Fruit fly (Drosophila melanogaster): ENCODE results near the gene mtgo.
A peak's percentile ranks its signal among the peaks of the same experiment; 100 is the strongest.

The mtgo gene

DNA sequence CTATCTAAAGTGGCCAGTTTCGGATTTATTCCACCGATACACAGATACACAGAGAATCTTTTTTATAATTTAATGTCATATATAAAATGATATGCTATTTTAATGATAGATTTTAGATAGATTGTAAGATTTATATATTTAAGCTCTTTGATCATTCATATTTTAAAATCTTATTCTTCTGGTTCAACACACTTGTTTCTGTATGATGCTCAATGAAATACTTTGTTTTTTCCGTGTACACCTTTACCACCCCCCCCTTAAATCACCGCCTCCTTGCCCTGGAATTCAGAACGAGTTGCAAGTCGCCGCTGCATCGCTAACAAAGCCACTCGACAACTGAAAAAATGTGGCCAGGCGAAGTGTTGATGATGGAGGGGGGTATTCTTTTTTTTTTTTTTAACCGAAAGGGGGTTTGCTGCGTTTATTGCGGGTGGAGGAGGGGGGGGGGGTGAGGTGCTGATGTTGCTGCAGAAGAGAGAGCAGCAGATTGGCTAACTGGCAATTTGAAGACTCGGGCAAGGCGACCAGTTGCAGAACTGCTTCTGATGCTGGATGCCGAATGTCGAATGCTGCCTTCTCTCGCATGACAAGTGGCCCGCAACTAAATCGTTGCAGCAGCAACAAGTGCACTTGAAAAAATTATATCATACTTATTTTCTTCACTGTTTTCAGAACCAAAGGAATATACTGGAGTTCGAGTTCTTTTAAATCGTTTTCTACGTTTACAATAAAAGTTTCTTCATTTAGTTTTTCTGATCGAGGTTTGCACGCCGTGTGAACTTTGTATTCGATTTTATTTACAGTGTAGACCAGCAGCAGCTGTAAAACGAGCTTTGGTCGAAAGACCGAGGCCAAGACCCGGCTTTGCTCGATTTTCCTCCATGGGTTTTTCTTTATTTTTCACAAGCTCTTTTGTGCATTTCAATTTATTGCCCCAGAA, 53.3 kb downstream of the mtgo start:
- TF ChIP-seq CG7101 (tag; optimal IDR thresholded peaks at IDR 0.05) (no peak), Mnt (GFP tag; optimal IDR thresholded peaks at IDR 0.05) (no peak), ovo (GFP tag; optimal IDR thresholded peaks at IDR 0.05) (no peak), Clk (GFP tag; optimal IDR thresholded peaks at IDR 0.05) (no peak), CG12768 (GFP tag; optimal IDR thresholded peaks at IDR 0.05) (no peak), CG5204 (GFP tag; optimal IDR thresholded peaks at IDR 0.05) (no peak), pad (GFP tag; optimal IDR thresholded peaks at IDR 0.05) (no peak), cnc (optimal IDR thresholded peaks at IDR 0.05) (no peak), toe (GFP tag; optimal IDR thresholded peaks at IDR 0.05) (no peak), cic (GFP tag; optimal IDR thresholded peaks at IDR 0.05) (no peak)

DNA sequence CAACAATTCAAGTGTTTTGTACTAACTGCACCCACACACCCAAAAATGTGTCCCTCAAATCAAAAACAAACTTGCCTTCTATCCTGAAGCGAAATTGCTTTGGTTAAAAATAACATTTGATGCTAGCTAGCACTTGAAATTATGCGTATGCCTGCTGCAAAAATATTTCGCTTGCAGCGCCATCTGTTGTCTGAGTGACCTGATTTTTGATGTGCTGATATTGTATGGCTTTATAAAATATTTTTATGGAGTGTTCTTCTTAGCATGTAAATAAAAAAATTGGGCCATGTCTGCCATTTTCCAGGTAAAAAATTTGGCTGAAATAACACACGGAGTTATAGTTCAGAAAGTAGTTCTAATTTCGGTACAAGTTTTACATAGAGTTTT, 53.9 kb downstream of the mtgo start:
- TF ChIP-seq toe (GFP tag; optimal IDR thresholded peaks at IDR 0.05) (no peak), CG7101 (tag; optimal IDR thresholded peaks at IDR 0.05) (no peak), CG12768 (GFP tag; optimal IDR thresholded peaks at IDR 0.05) (no peak), CG11617 (GFP tag; optimal IDR thresholded peaks at IDR 0.05) (no peak), Mnt (GFP tag; optimal IDR thresholded peaks at IDR 0.05) (no peak), ovo (GFP tag; optimal IDR thresholded peaks at IDR 0.05) (no peak), kay (GFP tag; ENCODE audit: borderline replicate concordance) (peak; percentile 31), CG14711 (tag; optimal IDR thresholded peaks at IDR 0.05) (no peak)

DNA sequence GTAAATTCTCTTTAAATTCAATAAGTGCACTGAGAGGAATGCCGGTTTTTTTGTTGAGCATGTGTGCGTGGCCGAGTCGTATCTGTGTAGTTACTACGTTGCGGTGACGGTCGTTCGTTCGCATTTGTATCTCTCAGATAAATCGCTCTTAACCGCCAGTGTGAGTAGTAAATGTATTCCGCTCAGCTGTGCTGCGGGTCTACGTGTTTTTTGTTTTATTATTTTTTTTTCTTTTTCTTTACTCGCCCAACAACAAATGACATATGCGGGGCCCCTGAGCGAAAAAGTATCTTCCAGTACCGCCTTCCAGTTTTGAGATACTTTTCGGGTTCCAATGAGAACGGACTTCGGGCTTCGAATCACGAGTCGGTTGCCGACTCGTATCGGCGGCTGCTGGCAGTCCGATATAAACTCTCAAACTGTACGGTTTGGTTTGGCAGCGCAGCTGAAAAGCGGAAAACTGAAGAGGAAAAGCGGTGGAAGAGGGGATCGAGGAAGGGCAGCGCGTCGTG, 56.8 kb downstream of the mtgo start:
- TF ChIP-seq kay (GFP tag; ENCODE audit: borderline replicate concordance), result peak; percentile 97
- peak; percentile 46 for TF ChIP-seq CG14711 (tag; optimal IDR thresholded peaks at IDR 0.05)
- peak; percentile 82 for TF ChIP-seq Hr96 (GFP tag; optimal IDR thresholded peaks at IDR 0.05)
- TF ChIP-seq CG5204 (GFP tag; optimal IDR thresholded peaks at IDR 0.05), result peak; percentile 82
- peak; percentile 95 for TF ChIP-seq CG7045 (GFP tag; optimal IDR thresholded peaks at IDR 0.05)
- peak; percentile 97 for TF ChIP-seq CG12768 (GFP tag; optimal IDR thresholded peaks at IDR 0.05)
- TF ChIP-seq Crg-1 (GFP tag; optimal IDR thresholded peaks at IDR 0.05), result peak; percentile 47
- TF ChIP-seq ovo (GFP tag; optimal IDR thresholded peaks at IDR 0.05), result peak; percentile 84
- peak; percentile 96 for TF ChIP-seq CG11617 (GFP tag; optimal IDR thresholded peaks at IDR 0.05)
- TF ChIP-seq pad (GFP tag; optimal IDR thresholded peaks at IDR 0.05), result peak; percentile 78
- peak; percentile 50 for TF ChIP-seq CG1620 (GFP tag; optimal IDR thresholded peaks at IDR 0.05)
- TF ChIP-seq tj (GFP tag; optimal IDR thresholded peaks at IDR 0.05), result peak; percentile 89
- TF ChIP-seq toe (GFP tag; optimal IDR thresholded peaks at IDR 0.05), result peak; percentile 86
- TF ChIP-seq Clk (GFP tag; optimal IDR thresholded peaks at IDR 0.05), result peak; percentile 80
- TF ChIP-seq CG33017 (tag; optimal IDR thresholded peaks at IDR 0.05), result peak; percentile 95
- TF ChIP-seq cic (GFP tag; optimal IDR thresholded peaks at IDR 0.05), result peak; percentile 95
- peak; percentile 45 for TF ChIP-seq bab1 (GFP tag; optimal IDR thresholded peaks at IDR 0.05)
- TF ChIP-seq Mnt (GFP tag; optimal IDR thresholded peaks at IDR 0.05), result peak; percentile 50
- TF ChIP-seq CG7101 (tag; optimal IDR thresholded peaks at IDR 0.05), result peak; percentile 69
- TF ChIP-seq cnc (optimal IDR thresholded peaks at IDR 0.05), result no peak

DNA sequence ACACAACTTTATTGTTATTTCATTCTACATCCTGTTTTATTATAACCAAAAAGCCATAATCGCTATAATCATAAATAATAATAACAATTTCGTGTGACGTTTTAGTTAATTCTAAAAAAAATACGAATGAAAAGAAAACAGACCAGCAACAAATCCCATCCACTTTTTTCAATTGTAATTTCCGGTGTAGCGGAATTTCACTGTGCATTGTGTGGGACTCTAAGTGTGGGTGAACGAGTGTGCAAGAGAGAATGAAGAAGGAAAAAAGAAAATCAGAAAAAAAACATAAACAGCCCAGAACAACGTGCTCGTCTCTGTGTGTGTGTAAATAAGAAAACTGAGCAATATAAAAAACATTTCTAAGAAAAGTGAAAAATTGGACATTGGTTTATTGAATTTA, 57.5 kb downstream of the mtgo start:
- TF ChIP-seq kay (GFP tag; ENCODE audit: borderline replicate concordance) (no peak), Hr96 (GFP tag; optimal IDR thresholded peaks at IDR 0.05) (no peak), Crg-1 (GFP tag; optimal IDR thresholded peaks at IDR 0.05) (no peak), toe (GFP tag; optimal IDR thresholded peaks at IDR 0.05) (no peak)

DNA sequence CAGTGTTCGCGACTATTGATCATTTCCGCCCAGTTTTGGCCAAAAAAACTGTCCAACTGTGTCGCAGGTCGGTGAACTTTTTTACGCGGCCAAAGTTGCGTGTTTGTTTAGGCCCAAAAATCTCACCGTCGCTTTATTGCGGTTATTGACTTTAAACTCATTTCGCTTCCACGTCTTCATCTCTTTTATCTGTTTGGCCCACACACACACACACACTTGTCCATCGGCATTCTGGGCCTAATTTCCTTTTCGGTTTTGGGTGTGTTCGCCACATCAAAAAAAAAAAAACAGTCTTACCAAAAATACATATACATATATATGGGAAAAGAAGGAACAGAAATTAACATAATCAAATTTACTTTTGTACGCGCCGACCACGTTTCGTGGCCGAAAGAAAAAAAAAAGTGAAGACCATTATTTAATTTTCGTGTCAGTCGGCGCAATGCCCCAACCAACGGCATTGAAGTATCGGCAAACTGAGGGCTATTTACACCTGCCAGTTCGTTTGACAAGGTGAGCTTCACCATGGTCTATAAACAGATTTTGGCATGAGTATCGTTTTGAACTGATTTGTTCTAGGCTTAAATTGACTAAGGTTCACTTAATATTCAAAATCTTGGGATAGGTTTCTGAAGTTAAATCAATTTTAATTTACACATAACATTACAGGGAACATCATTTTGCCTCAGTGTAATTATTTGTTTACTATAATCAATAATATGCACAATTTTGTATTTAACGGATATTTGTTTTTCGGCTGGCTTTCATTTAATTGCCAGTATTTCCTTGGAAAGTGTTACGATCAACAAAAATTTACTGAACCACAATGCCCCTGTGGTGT, 60.4 kb downstream of the mtgo start, which contains the start of gene CG31815:
Gene CG31815, plus strand, starts transcription at position 791 of the 841 bp plus-strand sequence.
- TF ChIP-seq pad (GFP tag; optimal IDR thresholded peaks at IDR 0.05) (no peak), tj (GFP tag; optimal IDR thresholded peaks at IDR 0.05) (no peak), CG14711 (tag; optimal IDR thresholded peaks at IDR 0.05) (no peak), Mnt (GFP tag; optimal IDR thresholded peaks at IDR 0.05) (no peak), cic (GFP tag; optimal IDR thresholded peaks at IDR 0.05) (no peak), CG5204 (GFP tag; optimal IDR thresholded peaks at IDR 0.05) (no peak), CG33017 (tag; optimal IDR thresholded peaks at IDR 0.05) (no peak)

DNA sequence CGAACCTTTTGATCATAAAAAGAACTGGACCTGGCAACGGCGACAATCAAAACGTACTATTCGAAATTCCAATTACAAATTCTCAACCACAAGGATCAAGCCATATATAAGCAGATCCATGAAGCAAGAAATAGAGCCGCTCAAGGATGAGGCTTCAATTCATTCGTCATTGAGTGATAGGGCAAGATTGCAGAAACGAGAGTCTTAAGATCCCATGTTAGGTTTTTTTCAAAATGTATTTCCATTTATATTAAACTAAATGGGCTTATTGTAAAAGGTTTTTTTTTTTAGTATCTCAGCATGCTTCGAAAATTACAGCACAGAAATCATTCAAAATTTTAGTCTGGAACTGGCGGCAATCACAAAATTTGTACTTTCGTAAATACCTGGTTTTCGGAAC, 62.3 kb downstream of the mtgo start, which contains the start of gene CG4631:
Gene CG4631, plus strand, starts transcription at position 301 of the 400 bp plus-strand sequence.
- TF ChIP-seq ovo (GFP tag; optimal IDR thresholded peaks at IDR 0.05) (no peak), toe (GFP tag; optimal IDR thresholded peaks at IDR 0.05) (no peak), Crg-1 (GFP tag; optimal IDR thresholded peaks at IDR 0.05) (no peak), tj (GFP tag; optimal IDR thresholded peaks at IDR 0.05) (no peak), bab1 (GFP tag; optimal IDR thresholded peaks at IDR 0.05) (no peak), CG14711 (tag; optimal IDR thresholded peaks at IDR 0.05) (no peak), Hr96 (GFP tag; optimal IDR thresholded peaks at IDR 0.05) (no peak), CG1620 (GFP tag; optimal IDR thresholded peaks at IDR 0.05) (no peak), CG5204 (GFP tag; optimal IDR thresholded peaks at IDR 0.05) (no peak), Mnt (GFP tag; optimal IDR thresholded peaks at IDR 0.05) (no peak)
